Worm (Caenorhabditis elegans) whole organism, young adult: Measurements from ENCODE around the gene K02A6.4.

ENCODE experiments used
- T07F8.4 ChIP-seq: sonication (generic microtip); optimal IDR thresholded peaks from 2 replicates; lab custom pipeline; 2016; ENCODE audit warnings: mild to moderate bottlenecking, missing genetic modification characterization, moderate library complexity, missing compliant biosample characterization
- dpff-1 ChIP-seq: sonication (generic microtip); optimal IDR thresholded peaks from 2 replicates; lab custom pipeline; 2017; ENCODE audit warnings: mild to moderate bottlenecking, missing genetic modification characterization, missing compliant biosample characterization
- madf-6 ChIP-seq: fragments of 200-800 bp; sonication (Bioruptor generic); IDR thresholded peaks from 2 replicates; pipeline ENCODE4 v1.3.6; 2022; ENCODE audit warnings: missing genetic modification reagents, missing genetic modification characterization, missing compliant biosample characterization
- ztf-26 ChIP-seq: sonication (generic microtip); optimal IDR thresholded peaks from 2 replicates; lab custom pipeline; 2017; ENCODE audit warnings: missing genetic modification characterization, missing compliant biosample characterization

DNA sequence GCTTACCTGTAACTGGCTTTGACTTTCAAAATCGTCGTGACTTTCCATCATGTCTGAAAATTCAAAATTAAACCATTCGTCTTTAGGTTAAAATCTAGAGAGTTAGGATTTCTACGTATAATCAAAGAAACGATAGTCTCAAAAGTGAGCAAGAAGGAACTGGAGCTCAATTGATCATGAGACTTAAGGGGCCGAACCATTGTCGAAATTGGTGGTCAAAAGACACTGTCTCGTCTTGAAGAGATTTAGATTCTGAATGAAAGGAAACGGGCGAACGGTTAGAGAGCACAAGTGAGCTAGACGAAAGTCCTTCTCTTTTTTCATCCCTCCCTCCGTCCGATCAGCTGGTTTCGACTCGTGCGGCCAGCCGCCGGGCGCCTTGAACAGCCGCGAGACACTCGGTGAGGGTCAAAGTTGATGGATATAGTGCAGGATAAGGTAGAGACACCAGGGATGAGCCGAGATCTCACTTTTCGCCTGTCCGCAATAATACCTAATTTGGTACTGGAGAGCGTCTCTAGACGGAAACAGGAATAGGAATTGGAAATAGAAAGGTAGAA lies 42.7 kb upstream of the K02A6.4 start, which contains the start of gene M60.7:
- TF ChIP-seq ztf-26 (tag; lab: Kevin White, UChicago) (no peak), dpff-1 (tag; lab: Kevin White, UChicago) (no peak), T07F8.4 (tag; lab: Kevin White, UChicago) (no peak), madf-6 (no peak)
